Worm (Caenorhabditis elegans) whole organism, L2 larva: Measurements from ENCODE around the gene best-15.

Experiments used
- F13H6.1 ChIP-seq: sonication (generic microtip); optimal IDR thresholded peaks from 2 replicates; lab custom pipeline; 2016; ENCODE audit warnings: missing genetic modification characterization, missing compliant biosample characterization
- R02D3.7 ChIP-seq: fragments of 150-350 bp; optimal IDR thresholded peaks from 2 replicates; lab custom pipeline; 2014; ENCODE audit warnings: missing biosample characterization, missing genetic modification characterization
- aly-2 ChIP-seq: fragments of 150-350 bp; optimal IDR thresholded peaks from 2 replicates; lab custom pipeline; 2014; ENCODE audit warnings: missing biosample characterization, missing genetic modification characterization
- crh-2 ChIP-seq: sonication (generic microtip); optimal IDR thresholded peaks from 2 replicates; lab custom pipeline; 2017; ENCODE audit warnings: missing biosample characterization, missing genetic modification characterization
- lin-39 ChIP-seq: fragments of 150-350 bp; optimal IDR thresholded peaks from 2 replicates; lab custom pipeline; 2014; ENCODE audit warnings: missing biosample characterization, missing genetic modification reagents, missing genetic modification characterization
- mbf-1 ChIP-seq: sonication (generic microtip); optimal IDR thresholded peaks from 2 replicates; lab custom pipeline; 2017; ENCODE audit warnings: missing biosample characterization, missing genetic modification characterization
- mdl-1 ChIP-seq, 2 experiments: fragments of 150-350 bp in 1 of 2; sonication (generic microtip) in 1 of 2; optimal IDR thresholded peaks; 2 replicates each; lab custom pipeline; 2017; ENCODE audit warnings: missing biosample characterization in 2 of 2, missing genetic modification characterization in 2 of 2
- nhr-23 ChIP-seq: fragments of 150-350 bp; optimal IDR thresholded peaks from 2 replicates; lab custom pipeline; 2014; ENCODE audit warnings: missing biosample characterization, missing genetic modification reagents, missing genetic modification characterization
- peb-1 ChIP-seq: fragments of 150-350 bp; optimal IDR thresholded peaks from 2 replicates; lab custom pipeline; 2014; ENCODE audit warnings: missing biosample characterization, missing genetic modification characterization
- skn-1 ChIP-seq: sonication (generic microtip); optimal IDR thresholded peaks from 2 replicates; lab custom pipeline; 2017; ENCODE audit warnings: missing biosample characterization, missing genetic modification characterization
- snpc-4 ChIP-seq: fragments of 150-350 bp; optimal IDR thresholded peaks from 2 replicates; lab custom pipeline; 2014; ENCODE audit warnings: missing biosample characterization, missing genetic modification characterization

DNA sequence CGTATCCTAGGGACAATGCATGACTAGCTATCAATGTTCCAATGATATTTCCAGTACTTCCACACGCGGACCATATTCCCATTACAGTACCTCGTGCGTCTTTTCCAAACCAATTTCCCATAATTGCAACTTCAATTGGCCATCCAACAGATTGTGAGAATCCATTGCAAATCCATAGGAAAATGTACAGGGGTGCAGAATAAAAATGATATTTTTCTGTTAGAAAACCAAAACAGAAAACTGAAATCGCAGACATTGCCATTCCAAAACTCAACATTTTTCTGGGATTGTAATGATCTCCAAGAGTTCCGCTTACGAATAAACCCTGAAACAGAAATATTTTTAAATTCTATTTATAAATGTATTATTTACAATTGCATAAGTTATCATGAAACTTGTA is 19.1 kb upstream of the best-15 start:
- TF ChIP-seq snpc-4 (tag; lab: Kevin White, UChicago) (no peak), aly-2 (tag; lab: Kevin White, UChicago) (no peak), R02D3.7 (no peak), F13H6.1 (tag; lab: Kevin White, UChicago) (no peak), skn-1 (no peak), mbf-1 (tag; lab: Kevin White, UChicago) (no peak), lin-39 (no peak), crh-2 (no peak), peb-1 (tag; lab: Kevin White, UChicago) (no peak), nhr-23 (no peak), mdl-1 (tag; optimal IDR thresholded peaks at IDR 0.05; lab: Kevin White, UChicago) (no peak)
